Fruit fly (Drosophila melanogaster) ovary, adult (tissue): Measurements from ENCODE around the gene Efhc1.1.
"Not testable (repeated sequence)": the region's sequence is repeated elsewhere in the genome, so short reads cannot be mapped to it uniquely, and the experiment has no call there.

ENCODE experiments used
- CG17801 ChIP-seq: fragments of 200-800 bp; optimal IDR thresholded peaks from 2 replicates; lab custom pipeline; 2019; ENCODE audit warnings: missing biosample characterization, mild to moderate bottlenecking, missing genetic modification characterization, moderate library complexity; ENCODE audit not compliant: partially characterized antibody

Gene Efhc1.1

dm6 chrX:15802880-15803650, 19.6 kb upstream of the Efhc1.1 start:
- peak; percentile 6 for TF ChIP-seq CG17801 (GFP tag; lab: Kevin White, UChicago)

dm6 chrX:15799085-15799557, 15.6 kb upstream of the Efhc1.1 start, which contains the start of the genes sordd2 and CG15602:
TSS of gene sordd2 (minus strand) at chrX:15799162.
TSS of gene CG15602 (plus strand) at chrX:15799426.
- not testable (repeated sequence) for TF ChIP-seq CG17801 (GFP tag; lab: Kevin White, UChicago)

dm6 chrX:15795951-15796443, 12.5 kb upstream of the Efhc1.1 start, which contains the start of gene sordd1:
TSS of gene sordd1 (minus strand) at chrX:15796028.
- TF ChIP-seq CG17801 (GFP tag; lab: Kevin White, UChicago), result not testable (repeated sequence)

dm6 chrX:15788235-15789187, 5.0 kb upstream of the Efhc1.1 start, which contains the start of gene Rhp:
TSS of gene Rhp (plus strand) at chrX:15788897.
- peak; percentile 28 for TF ChIP-seq CG17801 (GFP tag; lab: Kevin White, UChicago)

- TF ChIP-seq CG17801 (GFP tag; lab: Kevin White, UChicago), result no peak
Observed at dm6 chrX:15786242-15786641, 2.7 kb upstream of the Efhc1.1 start.

dm6 chrX:15785429-15786239, 2.1 kb upstream of the Efhc1.1 start, which contains the start of the genes Paf-AHalpha and mRpS30:
TSS of gene Paf-AHalpha (minus strand) at chrX:15785583.
TSS of gene mRpS30 (plus strand) at chrX:15786047.
- peak; percentile 25 for TF ChIP-seq CG17801 (GFP tag; lab: Kevin White, UChicago)

- TF ChIP-seq CG17801 (GFP tag; lab: Kevin White, UChicago), result no peak
Observed at dm6 chrX:15778846-15779245, 4.7 kb downstream of the Efhc1.1 start, which contains the start of gene CG43673. TSS of gene CG43673 (plus strand) at chrX:15779146.

- TF ChIP-seq CG17801 (GFP tag; lab: Kevin White, UChicago), result no peak
Observed at dm6 chrX:15772663-15773062, 10.8 kb downstream of the Efhc1.1 start, which contains the start of gene CG43672. TSS of gene CG43672 (plus strand) at chrX:15772963.

dm6 chrX:15769457-15769856, 14.1 kb downstream of the Efhc1.1 start, which contains the start of gene CG33172:
TSS of gene CG33172 (plus strand) at chrX:15769664.
- no peak for TF ChIP-seq CG17801 (GFP tag; lab: Kevin White, UChicago)

dm6 chrX:15766395-15766866, 17.1 kb downstream of the Efhc1.1 start, which contains the start of gene CG8952:
TSS of gene CG8952 (minus strand) at chrX:15766445.
- TF ChIP-seq CG17801 (GFP tag; lab: Kevin White, UChicago), result no peak

dm6 chrX:15762723-15763122, 20.8 kb downstream of the Efhc1.1 start, which contains the start of gene Polr3A:
TSS of gene Polr3A (plus strand) at chrX:15762956.
- TF ChIP-seq CG17801 (GFP tag; lab: Kevin White, UChicago), result no peak

dm6 chrX:15761298-15761640, 22.2 kb downstream of the Efhc1.1 start:
- no peak for TF ChIP-seq CG17801 (GFP tag; lab: Kevin White, UChicago)
